Fruit fly (Drosophila melanogaster): ENCODE measurements around the gene CG7991.
A peak's percentile ranks its signal among the peaks of the same experiment; 100 is the strongest.

CG7991 gene

DNA sequence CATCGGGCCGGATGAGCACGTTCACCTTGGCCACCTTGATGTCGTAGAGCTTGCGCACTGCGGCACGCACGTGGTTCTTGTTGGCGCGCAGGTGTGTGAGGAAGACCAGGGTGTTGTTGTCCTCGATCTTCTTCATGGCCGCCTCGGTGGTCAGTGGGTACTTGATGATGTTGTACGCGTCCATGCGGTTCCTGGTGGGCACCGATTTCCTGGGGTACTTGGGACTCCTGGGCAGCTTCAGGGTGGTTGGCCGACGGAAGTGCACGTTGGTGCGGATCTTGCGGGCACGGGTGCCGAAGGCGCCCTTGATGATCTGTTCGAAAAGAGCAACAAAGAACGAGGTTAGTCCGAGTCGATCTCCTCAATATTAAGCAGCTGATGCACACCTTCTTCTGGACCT, 7.1 kb upstream of the CG7991 start:
- TF ChIP-seq CrebA (GFP tag; optimal IDR thresholded peaks at IDR 0.05; ENCODE audit: borderline replicate concordance): no peak
- no peak for TF ChIP-seq br (GFP tag; optimal IDR thresholded peaks at IDR 0.05)
- no peak for TF ChIP-seq tai (GFP tag; optimal IDR thresholded peaks at IDR 0.05)
- no peak for TF ChIP-seq woc (GFP tag; optimal IDR thresholded peaks at IDR 0.05)
- no peak for TF ChIP-seq dsf (GFP tag; optimal IDR thresholded peaks at IDR 0.05; ENCODE audit: borderline replicate concordance)

dm6 chr3L:1668504-1668903, 6.0 kb upstream of the CG7991 start, which contains the start of gene RpL23A:
Gene RpL23A (minus strand): TSS chr3L:1668654.
- peak; percentile 96 for TF ChIP-seq dmrt93B (GFP tag; optimal IDR thresholded peaks at IDR 0.05)
- peak; percentile 48 for TF ChIP-seq GATAd (GFP tag; optimal IDR thresholded peaks at IDR 0.05)
- TF ChIP-seq OdsH (GFP tag; optimal IDR thresholded peaks at IDR 0.05): peak; percentile 88
- peak; percentile 8 for TF ChIP-seq Myc (optimal IDR thresholded peaks at IDR 0.05)
- TF ChIP-seq lola (GFP tag; optimal IDR thresholded peaks at IDR 0.05): no peak
- TF ChIP-seq woc (GFP tag; optimal IDR thresholded peaks at IDR 0.05): peak; percentile 32
- TF ChIP-seq CrebA (GFP tag; optimal IDR thresholded peaks at IDR 0.05; ENCODE audit: borderline replicate concordance): no peak
- peak; percentile 89 for TF ChIP-seq fru (GFP tag; optimal IDR thresholded peaks at IDR 0.05)
- TF ChIP-seq Dif (GFP tag; optimal IDR thresholded peaks at IDR 0.05; ENCODE audit: partially characterized antibody): peak; percentile 59
- TF ChIP-seq Hnf4 (GFP tag; optimal IDR thresholded peaks at IDR 0.05): no peak
- no peak for TF ChIP-seq Hr78 (GFP tag; optimal IDR thresholded peaks at IDR 0.05)
- TF ChIP-seq pan (optimal IDR thresholded peaks at IDR 0.05): no peak
- TF ChIP-seq usp (GFP tag; optimal IDR thresholded peaks at IDR 0.05): no peak
- TF ChIP-seq br (GFP tag; optimal IDR thresholded peaks at IDR 0.05): peak; percentile 93
- TF ChIP-seq tai (GFP tag; optimal IDR thresholded peaks at IDR 0.05): no peak
- TF ChIP-seq jim (GFP tag; optimal IDR thresholded peaks at IDR 0.05): peak; percentile 64
- TF ChIP-seq CG9705 (GFP tag; optimal IDR thresholded peaks at IDR 0.05): peak; percentile 94
- peak; percentile 53 for TF ChIP-seq dsf (GFP tag; optimal IDR thresholded peaks at IDR 0.05; ENCODE audit: borderline replicate concordance)
- peak; percentile 6 for TF ChIP-seq sage (GFP tag; optimal IDR thresholded peaks at IDR 0.05)
- no peak for TF ChIP-seq brk (GFP tag; optimal IDR thresholded peaks at IDR 0.05)
- TF ChIP-seq Rel (GFP tag; optimal IDR thresholded peaks at IDR 0.05): no peak
- TF ChIP-seq Rel (tag; optimal IDR thresholded peaks at IDR 0.05): peak; percentile 70
- peak; percentile 4 to 13 for TF ChIP-seq dl (GFP tag; optimal IDR thresholded peaks at IDR 0.05; ENCODE audit: insufficient read depth in 1 of 2, partially characterized antibody in 2 of 2)
- peak; percentile 89 for TF ChIP-seq HLH106 (tag; optimal IDR thresholded peaks at IDR 0.05)
- peak; percentile 77 for TF ChIP-seq CG32264 (GFP tag; optimal IDR thresholded peaks at IDR 0.05)
- TF ChIP-seq foxo (GFP tag; optimal IDR thresholded peaks at IDR 0.05): peak in 1 of 2 experiments; percentile 91
- peak; percentile 95 for TF ChIP-seq sv (GFP tag; optimal IDR thresholded peaks at IDR 0.05)
- no peak for TF ChIP-seq Abd-B (GFP tag; optimal IDR thresholded peaks at IDR 0.05)
- TF ChIP-seq ey (GFP tag; optimal IDR thresholded peaks at IDR 0.05): peak; percentile 81
- peak; percentile 89 for TF ChIP-seq Sp1 (GFP tag; optimal IDR thresholded peaks at IDR 0.05)
- peak; percentile 96 for TF ChIP-seq rgr (GFP tag; optimal IDR thresholded peaks at IDR 0.05)
- TF ChIP-seq Mio (GFP tag; optimal IDR thresholded peaks at IDR 0.05): peak; percentile 80
- TF ChIP-seq Jra (GFP tag; optimal IDR thresholded peaks at IDR 0.05): peak; percentile 56
- TF ChIP-seq Dfd (GFP tag; optimal IDR thresholded peaks at IDR 0.05): no peak
- TF ChIP-seq psq (GFP tag; optimal IDR thresholded peaks at IDR 0.05): peak; percentile 84
- TF ChIP-seq Vsx2 (GFP tag; optimal IDR thresholded peaks at IDR 0.05; ENCODE audit: partially characterized antibody): peak; percentile 93
- TF ChIP-seq Hr83 (GFP tag; optimal IDR thresholded peaks at IDR 0.05; ENCODE audit: poor library complexity, severe bottlenecking): peak; percentile 97
- no peak for TF ChIP-seq N (GFP tag; optimal IDR thresholded peaks at IDR 0.05)
- TF ChIP-seq h (GFP tag; optimal IDR thresholded peaks at IDR 0.05): peak; percentile 92

dm6 chr3L:1670008-1670407, 4.5 kb upstream of the CG7991 start, which contains the start of gene RabX5:
Gene RabX5 (minus strand): TSS chr3L:1670108.
- no peak for TF ChIP-seq CG32264 (GFP tag; optimal IDR thresholded peaks at IDR 0.05)
- no peak for TF ChIP-seq Dfd (GFP tag; optimal IDR thresholded peaks at IDR 0.05)
- no peak for TF ChIP-seq Vsx2 (GFP tag; optimal IDR thresholded peaks at IDR 0.05; ENCODE audit: partially characterized antibody)
- TF ChIP-seq Hnf4 (GFP tag; optimal IDR thresholded peaks at IDR 0.05): no peak
- TF ChIP-seq CG9705 (GFP tag; optimal IDR thresholded peaks at IDR 0.05): no peak
- no peak for TF ChIP-seq dmrt93B (GFP tag; optimal IDR thresholded peaks at IDR 0.05)
- no peak for TF ChIP-seq OdsH (GFP tag; optimal IDR thresholded peaks at IDR 0.05)
